Worm (Caenorhabditis elegans) whole organism, L4 larva: ENCODE results near the gene F19B6.10.

Experiments used
- aha-1 ChIP-seq: fragments of 150-350 bp; peaks from one replicate; lab custom pipeline; 2014; ENCODE audit warnings: missing biosample characterization, missing genetic modification characterization
- daf-12 ChIP-seq: fragments of 150-350 bp; optimal IDR thresholded peaks from 2 replicates; lab custom pipeline; 2014; ENCODE audit warnings: missing biosample characterization, missing genetic modification reagents, missing genetic modification characterization
- lin-39 ChIP-seq: fragments of 150-350 bp; optimal IDR thresholded peaks from 2 replicates; lab custom pipeline; 2014; ENCODE audit warnings: missing biosample characterization, missing genetic modification reagents, missing genetic modification characterization
- mep-1 ChIP-seq: fragments of 150-350 bp; sonication (generic microtip); optimal IDR thresholded peaks from 3 replicates; lab custom pipeline; 2014; ENCODE audit warnings: missing biosample characterization, missing genetic modification characterization
- pha-4 ChIP-seq, 2 experiments: fragments of 150-350 bp in 1 of 2; fragments of 200-800 bp in 1 of 2; sonication (Bioruptor generic) in 1 of 2; IDR thresholded peaks in 1 of 2; optimal IDR thresholded peaks in 1 of 2; 2 replicates each; pipeline versions ENCODE4 v1.3.6 to Lab custom; 2014 to 2022; ENCODE audit warnings: missing genetic modification characterization in 2 of 2, missing genetic modification reagents in 2 of 2, missing biosample characterization in 1 of 2, missing compliant biosample characterization in 1 of 2
- pqm-1 ChIP-seq: sonication (generic microtip); optimal IDR thresholded peaks from 2 replicates; lab custom pipeline; 2017; ENCODE audit warnings: missing biosample characterization, missing genetic modification characterization
- rbr-2 ChIP-seq: sonication (generic microtip); optimal IDR thresholded peaks from 2 replicates; lab custom pipeline; 2016; ENCODE audit warnings: missing genotype, missing genetic modification characterization, missing compliant biosample characterization
- tra-1 ChIP-seq: fragments of 200-800 bp; sonication (Bioruptor generic); IDR thresholded peaks from 2 replicates; pipeline ENCODE4 v1.3.6; 2022; ENCODE audit warnings: missing genetic modification reagents, missing genetic modification characterization, missing compliant biosample characterization

ce11 chrIV:12359979-12360378 is 23.0 kb downstream of the F19B6.10 start:
- TF ChIP-seq tra-1 (GFP tag; lab: Robert Waterston, UW): no peak
- no peak for TF ChIP-seq pqm-1 (tag; lab: Kevin White, UChicago)
- TF ChIP-seq daf-12: no peak
- TF ChIP-seq aha-1: no peak
- TF ChIP-seq rbr-2 (tag; lab: Kevin White, UChicago): no peak
- no peak for TF ChIP-seq pha-4 (GFP tag; IDR thresholded peaks at IDR 0.05; lab: Robert Waterston, UW)
- TF ChIP-seq pha-4 (tag; optimal IDR thresholded peaks at IDR 0.05; lab: Kevin White, UChicago): no peak
- no peak for TF ChIP-seq mep-1 (tag; lab: Kevin White, UChicago)
- TF ChIP-seq lin-39 (tag; lab: Kevin White, UChicago): no peak
